Worm (Caenorhabditis elegans) whole organism, L3 larva: ENCODE results near the gene pezo-1.

Experiments
- R02D3.7 ChIP-seq: fragments of 150-350 bp; optimal IDR thresholded peaks from 2 replicates; lab custom pipeline; 2014; ENCODE audit warnings: missing biosample characterization, missing genetic modification characterization
- ZK546.5 ChIP-seq: sonication (generic microtip); optimal IDR thresholded peaks from 2 replicates; lab custom pipeline; 2017; ENCODE audit warnings: missing biosample characterization, missing genetic modification characterization
- aly-2 ChIP-seq: fragments of 150-350 bp; optimal IDR thresholded peaks from 2 replicates; lab custom pipeline; 2014; ENCODE audit warnings: missing biosample characterization, missing genetic modification characterization
- ama-1 ChIP-seq: fragments of 150-350 bp; optimal IDR thresholded peaks from 2 replicates; lab custom pipeline; 2018
- ceh-16 ChIP-seq: sonication (generic microtip); optimal IDR thresholded peaks from 2 replicates; lab custom pipeline; 2017; ENCODE audit warnings: missing biosample characterization, missing genetic modification characterization
- ceh-28 ChIP-seq: fragments of 150-350 bp; optimal IDR thresholded peaks from 2 replicates; lab custom pipeline; 2014; ENCODE audit warnings: missing biosample characterization, missing genetic modification reagents, missing genetic modification characterization
- ceh-82 ChIP-seq: fragments of 150-350 bp; optimal IDR thresholded peaks from 2 replicates; lab custom pipeline; 2014; ENCODE audit warnings: missing biosample characterization, missing genetic modification characterization
- ceh-9 ChIP-seq: sonication (generic microtip); optimal IDR thresholded peaks from 2 replicates; lab custom pipeline; 2018; ENCODE audit warnings: missing biosample characterization, missing genetic modification characterization
- daf-12 ChIP-seq: fragments of 150-350 bp; optimal IDR thresholded peaks from 2 replicates; lab custom pipeline; 2014; ENCODE audit warnings: missing biosample characterization, missing genetic modification reagents, missing genetic modification characterization
- egl-27 ChIP-seq: sonication (generic microtip); optimal IDR thresholded peaks from 4 replicates; lab custom pipeline; 2017; ENCODE audit warnings: missing biosample characterization, missing genetic modification reagents, missing genetic modification characterization
- egl-5 ChIP-seq: fragments of 150-350 bp; optimal IDR thresholded peaks from 2 replicates; lab custom pipeline; 2017; ENCODE audit warnings: missing biosample characterization, missing genetic modification reagents, missing genetic modification characterization, inconsistent platforms
- elt-2 ChIP-seq: sonication (generic microtip); optimal IDR thresholded peaks from 2 replicates; lab custom pipeline; 2016; ENCODE audit warnings: missing genetic modification reagents, mild to moderate bottlenecking, missing genetic modification characterization, missing compliant biosample characterization
- eor-1 ChIP-seq, 2 experiments: fragments of 150-350 bp; optimal IDR thresholded peaks; 2 replicates each; lab custom pipeline; 2014 to 2018; ENCODE audit warnings: missing biosample characterization in 2 of 2, missing genetic modification characterization in 2 of 2
- fkh-10 ChIP-seq: sonication (generic microtip); optimal IDR thresholded peaks from 2 replicates; lab custom pipeline; 2017; ENCODE audit warnings: missing biosample characterization, missing genetic modification reagents, missing genetic modification characterization
- fkh-2 ChIP-seq: fragments of 150-350 bp; optimal IDR thresholded peaks from 2 replicates; lab custom pipeline; 2014; ENCODE audit warnings: missing biosample characterization, missing genetic modification reagents, missing genetic modification characterization
- fos-1 ChIP-seq: fragments of 150-350 bp; optimal IDR thresholded peaks from 2 replicates; lab custom pipeline; 2014; ENCODE audit warnings: missing biosample characterization, missing genetic modification characterization
- hmg-11 ChIP-seq: sonication (generic microtip); optimal IDR thresholded peaks from 2 replicates; lab custom pipeline; 2016; ENCODE audit warnings: missing genetic modification characterization, missing compliant biosample characterization
- jun-1 ChIP-seq: fragments of 150-350 bp; optimal IDR thresholded peaks from 2 replicates; lab custom pipeline; 2014; ENCODE audit warnings: missing biosample characterization, missing genetic modification reagents, missing genetic modification characterization
- lin-15B ChIP-seq: fragments of 150-350 bp; optimal IDR thresholded peaks from 2 replicates; lab custom pipeline; 2014; ENCODE audit warnings: missing biosample characterization, missing genetic modification characterization
- lin-39 ChIP-seq: fragments of 150-350 bp; optimal IDR thresholded peaks from 2 replicates; lab custom pipeline; 2018; ENCODE audit warnings: missing biosample characterization, missing genetic modification reagents, missing genetic modification characterization
- lsy-12 ChIP-seq: sonication (generic microtip); optimal IDR thresholded peaks from 2 replicates; lab custom pipeline; 2016; ENCODE audit warnings: mild to moderate bottlenecking, missing genetic modification characterization, missing compliant biosample characterization
- mdl-1 ChIP-seq: fragments of 150-350 bp; optimal IDR thresholded peaks from 2 replicates; lab custom pipeline; 2014; ENCODE audit warnings: missing biosample characterization, missing genetic modification characterization
- mml-1 ChIP-seq: fragments of 150-350 bp; sonication (generic microtip); optimal IDR thresholded peaks from 3 replicates; lab custom pipeline; 2014; ENCODE audit warnings: missing biosample characterization, missing genetic modification characterization
- nfya-1 ChIP-seq: sonication (generic microtip); optimal IDR thresholded peaks from 2 replicates; lab custom pipeline; 2017; ENCODE audit warnings: missing genetic modification characterization, mild to moderate bottlenecking, missing compliant biosample characterization, antibody characterized with exemption, moderate library complexity; ENCODE audit not compliant: insufficient read depth
- nhr-11 ChIP-seq: fragments of 150-350 bp; optimal IDR thresholded peaks from 2 replicates; lab custom pipeline; 2014; ENCODE audit warnings: missing biosample characterization, missing genetic modification characterization
- nhr-12 ChIP-seq: fragments of 150-350 bp; optimal IDR thresholded peaks from 2 replicates; lab custom pipeline; 2014; ENCODE audit warnings: missing biosample characterization, missing genetic modification characterization
- nhr-23 ChIP-seq: fragments of 150-350 bp; optimal IDR thresholded peaks from 2 replicates; lab custom pipeline; 2014; ENCODE audit warnings: missing biosample characterization, missing genetic modification reagents, missing genetic modification characterization
- nhr-237 ChIP-seq: fragments of 150-350 bp; optimal IDR thresholded peaks from 2 replicates; lab custom pipeline; 2014; ENCODE audit warnings: missing biosample characterization, missing genetic modification characterization
- nhr-25 ChIP-seq: sonication (generic microtip); optimal IDR thresholded peaks from 2 replicates; lab custom pipeline; 2017; ENCODE audit warnings: missing biosample characterization, missing genetic modification characterization
- nhr-28 ChIP-seq: fragments of 150-350 bp; optimal IDR thresholded peaks from 2 replicates; lab custom pipeline; 2014; ENCODE audit warnings: missing biosample characterization, missing genetic modification characterization
- nhr-67 ChIP-seq: fragments of 150-350 bp; optimal IDR thresholded peaks from 2 replicates; lab custom pipeline; 2014; ENCODE audit warnings: missing biosample characterization, missing genetic modification characterization
- nhr-76 ChIP-seq: fragments of 150-350 bp; sonication (generic microtip); optimal IDR thresholded peaks from 5 replicates; lab custom pipeline; 2014; ENCODE audit warnings: missing biosample characterization, missing genetic modification characterization
- nhr-77 ChIP-seq: fragments of 150-350 bp; optimal IDR thresholded peaks from 2 replicates; lab custom pipeline; 2014; ENCODE audit warnings: missing biosample characterization, missing genetic modification characterization
- pha-4 ChIP-seq: fragments of 150-350 bp; optimal IDR thresholded peaks from 2 replicates; lab custom pipeline; 2014; ENCODE audit warnings: missing biosample characterization, missing genetic modification reagents, missing genetic modification characterization
- pqm-1 ChIP-seq: fragments of 150-350 bp; optimal IDR thresholded peaks from 2 replicates; lab custom pipeline; 2017; ENCODE audit warnings: missing biosample characterization, missing genetic modification characterization, inconsistent platforms
- sea-2 ChIP-seq: fragments of 150-350 bp; sonication (generic microtip); optimal IDR thresholded peaks from 4 replicates; lab custom pipeline; 2014; ENCODE audit warnings: missing biosample characterization, missing genetic modification reagents, missing genetic modification characterization
- skn-1 ChIP-seq: fragments of 150-350 bp; optimal IDR thresholded peaks from 2 replicates; lab custom pipeline; 2014; ENCODE audit warnings: missing biosample characterization, missing genetic modification characterization
- snpc-4 ChIP-seq: fragments of 150-350 bp; optimal IDR thresholded peaks from 2 replicates; lab custom pipeline; 2014; ENCODE audit warnings: missing biosample characterization, missing genetic modification characterization
- tbx-2 ChIP-seq: sonication (generic microtip); optimal IDR thresholded peaks from 2 replicates; lab custom pipeline; 2016; ENCODE audit warnings: mild to moderate bottlenecking, missing genetic modification characterization, missing compliant biosample characterization
- unc-39 ChIP-seq: sonication (generic microtip); optimal IDR thresholded peaks from 4 replicates; lab custom pipeline; 2017; ENCODE audit warnings: missing biosample characterization, missing genetic modification characterization
- unc-62 ChIP-seq: fragments of 150-350 bp; sonication (generic microtip); optimal IDR thresholded peaks from 4 replicates; lab custom pipeline; 2014; ENCODE audit warnings: missing biosample characterization, missing genetic modification reagents, missing genetic modification characterization
- zag-1 ChIP-seq: fragments of 150-350 bp; optimal IDR thresholded peaks from 2 replicates; lab custom pipeline; 2014; ENCODE audit warnings: missing biosample characterization, missing genetic modification characterization
- ztf-11 ChIP-seq: fragments of 150-350 bp; optimal IDR thresholded peaks from 2 replicates; lab custom pipeline; 2014; ENCODE audit warnings: missing biosample characterization, missing genetic modification characterization
- ztf-4 ChIP-seq: fragments of 150-350 bp; optimal IDR thresholded peaks from 2 replicates; lab custom pipeline; 2014; ENCODE audit warnings: missing biosample characterization, missing genetic modification characterization

Gene pezo-1

ce11 chrIV:9322489-9322888 is 43.8 kb downstream of the pezo-1 start (continued):
- TF ChIP-seq zag-1 (no peak), mdl-1 (tag; lab: Kevin White, UChicago) (no peak), ama-1 (lab: Kevin White, UChicago) (peak; percentile 58), ceh-9 (tag; lab: Kevin White, UChicago) (no peak), R02D3.7 (tag; lab: Kevin White, UChicago) (no peak), fkh-10 (GFP tag; lab: Kevin White, UChicago) (no peak), ZK546.5 (tag; lab: Kevin White, UChicago) (no peak), mml-1 (no peak), nhr-12 (tag; lab: Kevin White, UChicago) (no peak)

DNA sequence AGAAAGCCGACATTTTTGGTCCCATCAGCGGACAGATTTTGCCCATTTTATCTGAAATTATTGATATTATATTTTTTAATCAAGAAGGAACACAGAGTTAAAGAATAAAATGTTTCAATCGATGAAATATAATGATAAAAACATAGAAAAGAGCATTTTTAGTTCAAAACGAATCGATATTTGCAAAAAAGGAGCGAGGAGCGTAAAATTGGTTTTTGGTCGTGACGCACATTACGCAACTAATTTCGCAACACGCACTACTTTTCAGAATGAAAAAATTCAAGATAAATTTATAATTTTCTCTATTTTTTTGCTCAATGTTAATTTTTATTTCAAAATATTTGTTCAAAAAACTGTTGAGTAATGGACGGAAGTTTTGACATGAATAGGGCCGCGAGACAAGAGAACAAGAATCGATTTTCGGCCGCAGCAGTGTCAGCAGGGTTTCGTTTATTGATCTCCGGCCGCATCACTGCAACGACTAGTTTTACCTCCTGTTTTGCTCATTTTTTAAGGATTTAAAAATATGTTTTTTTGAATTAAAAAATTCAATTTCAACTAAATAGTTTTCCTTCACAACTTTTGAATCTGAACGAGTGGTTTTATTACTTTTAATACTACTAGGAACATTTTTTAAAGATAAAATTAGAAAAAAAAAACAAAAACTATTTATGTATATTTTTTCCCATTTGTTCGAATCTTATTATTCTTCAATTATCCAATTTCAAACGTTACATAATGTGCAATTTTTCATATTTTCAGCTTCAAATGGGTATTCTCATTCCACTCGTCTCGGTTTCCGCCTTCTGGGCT is 45.1 kb downstream of the pezo-1 start, which contains the start of the genes F49C12.12 and vha-17:
Gene F49C12.12 (minus strand): TSS at position 51 of the 813 bp plus-strand sequence.
Gene vha-17 (plus strand): TSS at position 763 of the 813 bp plus-strand sequence.
- TF ChIP-seq tbx-2 (tag; lab: Kevin White, UChicago) (no peak), nhr-11 (tag; lab: Kevin White, UChicago) (no peak), nhr-23 (tag; lab: Kevin White, UChicago) (peak; percentile 9), egl-27 (tag; lab: Kevin White, UChicago) (no peak), ztf-4 (tag; lab: Kevin White, UChicago) (no peak), ceh-9 (tag; lab: Kevin White, UChicago) (no peak), sea-2 (GFP tag; lab: Kevin White, UChicago) (no peak), jun-1 (tag; lab: Kevin White, UChicago) (peak; percentile 1), skn-1 (peak; percentile 5), nfya-1 (tag; lab: Kevin White, UChicago) (peak; percentile 54), ceh-82 (tag; lab: Kevin White, UChicago) (no peak), nhr-77 (no peak), zag-1 (no peak), ceh-28 (peak; percentile 38), unc-39 (tag; lab: Kevin White, UChicago) (no peak), ztf-11 (tag; lab: Kevin White, UChicago) (no peak), ama-1 (lab: Kevin White, UChicago) (no peak), egl-5 (tag; lab: Kevin White, UChicago) (no peak), unc-62 (GFP tag; lab: Kevin White, UChicago) (no peak), pqm-1 (tag; lab: Kevin White, UChicago) (no peak), elt-2 (peak; percentile 43), mml-1 (no peak), ZK546.5 (tag; lab: Kevin White, UChicago) (no peak), nhr-28 (no peak), nhr-12 (tag; lab: Kevin White, UChicago) (no peak), daf-12 (tag; lab: Kevin White, UChicago) (no peak), aly-2 (tag; lab: Kevin White, UChicago) (no peak), snpc-4 (peak; percentile 29), nhr-25 (tag; lab: Kevin White, UChicago) (no peak), nhr-76 (no peak), pha-4 (tag; lab: Kevin White, UChicago) (peak; percentile 22), nhr-67 (tag; lab: Kevin White, UChicago) (no peak), lin-39 (tag; lab: Kevin White, UChicago) (no peak), eor-1 (tag; optimal IDR thresholded peaks at IDR 0.05; lab: Kevin White, UChicago) (no peak), ceh-16 (tag; lab: Kevin White, UChicago) (no peak), lin-15B (tag; lab: Kevin White, UChicago) (peak; percentile 9), hmg-11 (tag; lab: Kevin White, UChicago) (peak; percentile 0), fos-1 (tag; lab: Kevin White, UChicago) (no peak), mdl-1 (tag; lab: Kevin White, UChicago) (no peak), lsy-12 (no peak), nhr-237 (no peak), fkh-2 (tag; lab: Kevin White, UChicago) (no peak)
